Worm (Caenorhabditis elegans) whole organism, midembryonic: ENCODE data around the gene kin-9.

ENCODE experiments used
- cog-1 ChIP-seq: sonication (generic microtip); optimal IDR thresholded peaks from 2 replicates; lab custom pipeline; 2016; ENCODE audit warnings: missing genetic modification characterization, missing compliant biosample characterization
- flt-1 ChIP-seq: fragments of 200-800 bp; sonication (Bioruptor generic); IDR thresholded peaks from 2 replicates; pipeline ENCODE4 v1.3.6; 2022; ENCODE audit warnings: missing genetic modification characterization, missing compliant biosample characterization
- med-1 ChIP-seq: sonication (generic microtip); optimal IDR thresholded peaks from 2 replicates; lab custom pipeline; 2017; ENCODE audit warnings: missing genetic modification characterization, mild to moderate bottlenecking, missing compliant biosample characterization, antibody characterized with exemption, missing genetic modification reagents; ENCODE audit not compliant: insufficient read depth
- tab-1 ChIP-seq: fragments of 200-800 bp; sonication (Bioruptor generic); IDR thresholded peaks from 2 replicates; pipeline ENCODE4 v1.3.6; 2022; ENCODE audit warnings: missing genetic modification characterization, missing compliant biosample characterization

DNA sequence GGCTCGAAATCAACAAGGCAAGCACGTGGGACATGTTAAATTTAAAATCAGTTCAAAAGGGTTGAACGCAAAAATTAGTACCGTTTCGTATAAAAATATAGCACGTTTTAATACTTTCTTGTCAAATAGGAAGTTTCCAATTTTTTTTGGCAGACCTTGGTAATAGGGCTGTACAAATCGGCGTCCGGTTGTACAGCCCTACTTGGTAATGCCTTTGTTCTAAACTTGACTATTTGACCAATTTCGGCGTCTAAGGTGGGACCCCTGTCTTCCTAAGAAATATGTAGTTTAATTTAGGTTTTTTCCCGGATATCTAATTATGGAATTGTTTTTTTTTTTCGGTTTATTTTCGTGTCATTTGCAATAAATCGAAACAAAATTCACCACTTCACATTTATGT, 3.0 kb upstream of the kin-9 start:
- no peak for TF ChIP-seq tab-1 (GFP tag; lab: Robert Waterston, UW)
- TF ChIP-seq cog-1 (tag; lab: Kevin White, UChicago), result no peak
- no peak for TF ChIP-seq flt-1 (GFP tag; lab: Robert Waterston, UW)
- TF ChIP-seq med-1 (GFP tag; lab: Kevin White, UChicago), result no peak
